Fruit fly (Drosophila melanogaster) whole organism: Measurements from ENCODE around the gene Pih1D1.

Source experiments
- psq ChIP-seq: fragments of >200 bp; optimal IDR thresholded peaks from 2 replicates; lab custom pipeline; 2017
- usp ChIP-seq: fragments of >200 bp; optimal IDR thresholded peaks from 2 replicates; lab custom pipeline; 2017; ENCODE audit warnings: missing biosample characterization, missing genetic modification characterization, mixed read lengths

DNA sequence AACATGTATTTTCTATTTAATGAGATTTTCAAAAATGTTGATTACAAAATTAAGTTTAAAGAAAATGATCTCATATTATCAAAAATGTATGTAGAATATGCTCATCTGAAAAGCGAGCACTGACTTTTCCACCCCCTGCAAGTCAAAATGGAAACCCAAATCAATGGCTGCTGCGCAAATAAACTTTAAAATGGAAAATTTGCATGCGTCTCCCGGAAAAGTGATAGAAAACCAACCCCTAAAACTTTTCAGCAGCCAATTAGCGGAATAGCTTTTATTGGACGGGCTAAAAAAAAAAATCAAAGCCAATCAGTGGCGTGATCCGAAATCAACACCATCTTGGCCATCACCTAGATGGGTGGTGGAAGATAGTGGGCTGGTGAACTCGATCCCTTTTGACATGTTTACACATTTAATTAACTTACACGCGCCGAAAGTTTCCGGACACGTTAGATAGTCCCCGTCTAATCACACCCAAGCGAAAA, 32.3 kb downstream of the Pih1D1 start:
- TF ChIP-seq psq (lab: Kevin White, UChicago) = no peak
- TF ChIP-seq usp (GFP tag; lab: Kevin White, UChicago) = no peak
